Fruit fly (Drosophila melanogaster): ENCODE measurements around the gene CG14423.

DNA sequence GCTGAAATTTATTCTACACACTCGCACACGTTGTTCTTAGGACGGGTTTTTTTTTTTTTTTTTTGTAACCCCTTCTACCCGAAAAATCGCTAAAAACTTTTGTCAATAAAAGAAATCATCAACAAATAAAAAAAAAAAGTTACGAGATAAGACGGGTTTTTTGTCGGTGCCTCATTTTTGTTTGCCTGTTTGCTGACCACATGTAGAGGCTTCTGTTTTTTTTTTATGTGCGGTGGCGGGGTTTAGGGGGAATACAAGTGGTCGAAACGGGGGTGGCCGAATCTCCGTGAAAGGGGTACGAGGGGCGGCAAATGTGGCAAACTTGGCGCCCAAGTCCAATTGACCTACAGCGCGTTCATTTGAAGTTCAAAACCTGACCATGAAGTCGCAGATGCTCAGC lies 26.7 kb upstream of the CG14423 start:
- TF ChIP-seq kay (GFP tag; ENCODE audit: borderline replicate concordance) (no peak), CG12768 (GFP tag; optimal IDR thresholded peaks at IDR 0.05) (no peak), CG11617 (GFP tag; optimal IDR thresholded peaks at IDR 0.05) (no peak), CG5204 (GFP tag; optimal IDR thresholded peaks at IDR 0.05) (no peak), cnc (optimal IDR thresholded peaks at IDR 0.05) (no peak), ovo (GFP tag; optimal IDR thresholded peaks at IDR 0.05) (no peak), cic (GFP tag; optimal IDR thresholded peaks at IDR 0.05) (no peak), CG14711 (tag; optimal IDR thresholded peaks at IDR 0.05) (no peak), CG1620 (GFP tag; optimal IDR thresholded peaks at IDR 0.05) (no peak), CG33017 (tag; optimal IDR thresholded peaks at IDR 0.05) (no peak), Mnt (GFP tag; optimal IDR thresholded peaks at IDR 0.05) (no peak), Crg-1 (GFP tag; optimal IDR thresholded peaks at IDR 0.05) (no peak), Hr96 (GFP tag; optimal IDR thresholded peaks at IDR 0.05) (no peak), bab1 (GFP tag; optimal IDR thresholded peaks at IDR 0.05) (no peak)
